Worm (Caenorhabditis elegans) whole organism, late embryonic: Measurements from ENCODE around the gene kcnl-1.

Experiments
- ceh-9 ChIP-seq: sonication (generic microtip); optimal IDR thresholded peaks from 2 replicates; lab custom pipeline; 2016; ENCODE audit warnings: mild to moderate bottlenecking, missing genetic modification characterization, inconsistent platforms, missing compliant biosample characterization
- fkh-10 ChIP-seq: fragments of 150-350 bp; optimal IDR thresholded peaks from 2 replicates; lab custom pipeline; 2014; ENCODE audit warnings: missing biosample characterization, missing genetic modification reagents, missing genetic modification characterization
- hlh-8 ChIP-seq: sonication (generic microtip); optimal IDR thresholded peaks from 2 replicates; lab custom pipeline; 2016; ENCODE audit warnings: missing genotype, missing genetic modification characterization, missing compliant biosample characterization
- mec-3 ChIP-seq: sonication (generic microtip); optimal IDR thresholded peaks from 2 replicates; lab custom pipeline; 2016; ENCODE audit warnings: borderline replicate concordance, missing genetic modification characterization, missing compliant biosample characterization

- TF ChIP-seq mec-3 (tag; lab: Kevin White, UChicago), result no peak
- no peak for TF ChIP-seq hlh-8 (tag; lab: Kevin White, UChicago)
- no peak for TF ChIP-seq fkh-10
- TF ChIP-seq ceh-9 (tag; lab: Kevin White, UChicago), result no peak
Observed at ce11 chrV:19605415-19605814, 40.2 kb downstream of the kcnl-1 start.
